Fruit fly (Drosophila melanogaster): ENCODE measurements around the gene SIFaR.

Gene SIFaR

dm6 chr3R:21293833-21294232 is at the start of gene SIFaR:
TSS of gene SIFaR (minus strand) at chr3R:21293998.
- TF ChIP-seq CTCF (optimal IDR thresholded peaks at IDR 0.05) (no peak), CG8478 (optimal IDR thresholded peaks at IDR 0.05) (no peak)

dm6 chr3R:21343229-21343628 is 49.4 kb upstream of the SIFaR start:
- no peak for TF ChIP-seq CG8478 (optimal IDR thresholded peaks at IDR 0.05)
- TF ChIP-seq CTCF (optimal IDR thresholded peaks at IDR 0.05), result no peak

- no peak for TF ChIP-seq CG8478 (optimal IDR thresholded peaks at IDR 0.05)
- TF ChIP-seq CTCF (optimal IDR thresholded peaks at IDR 0.05), result no peak
Observed at dm6 chr3R:21339448-21340268, 45.9 kb upstream of the SIFaR start.

- no peak for TF ChIP-seq CTCF (optimal IDR thresholded peaks at IDR 0.05)
- TF ChIP-seq CG8478 (optimal IDR thresholded peaks at IDR 0.05), result no peak
Observed at dm6 chr3R:21339006-21339420, 45.2 kb upstream of the SIFaR start.

dm6 chr3R:21338313-21338921 is 44.6 kb upstream of the SIFaR start:
- TF ChIP-seq CG8478 (optimal IDR thresholded peaks at IDR 0.05) (no peak), CTCF (optimal IDR thresholded peaks at IDR 0.05) (no peak)

dm6 chr3R:21336797-21337244 is 43.0 kb upstream of the SIFaR start:
- TF ChIP-seq CG8478 (optimal IDR thresholded peaks at IDR 0.05) (no peak), CTCF (optimal IDR thresholded peaks at IDR 0.05) (no peak)

dm6 chr3R:21331195-21331594 is 37.4 kb upstream of the SIFaR start:
- no peak for TF ChIP-seq CTCF (optimal IDR thresholded peaks at IDR 0.05)
- TF ChIP-seq CG8478 (optimal IDR thresholded peaks at IDR 0.05), result no peak

- no peak for TF ChIP-seq CTCF (optimal IDR thresholded peaks at IDR 0.05)
- no peak for TF ChIP-seq CG8478 (optimal IDR thresholded peaks at IDR 0.05)
Observed at dm6 chr3R:21330542-21330941, 36.7 kb upstream of the SIFaR start.

dm6 chr3R:21319120-21319519 is 25.3 kb upstream of the SIFaR start:
- TF ChIP-seq CG8478 (optimal IDR thresholded peaks at IDR 0.05) (no peak), CTCF (optimal IDR thresholded peaks at IDR 0.05) (no peak)

dm6 chr3R:21297387-21297956 is 3.7 kb upstream of the SIFaR start:
- TF ChIP-seq CTCF (optimal IDR thresholded peaks at IDR 0.05) (no peak), CG8478 (optimal IDR thresholded peaks at IDR 0.05) (no peak)

- TF ChIP-seq CTCF (optimal IDR thresholded peaks at IDR 0.05) (no peak), CG8478 (optimal IDR thresholded peaks at IDR 0.05) (no peak)
Observed at dm6 chr3R:21296728-21297386, 3.1 kb upstream of the SIFaR start.

- TF ChIP-seq CG8478 (optimal IDR thresholded peaks at IDR 0.05) (no peak), CTCF (optimal IDR thresholded peaks at IDR 0.05) (no peak)
Observed at dm6 chr3R:21296038-21296727, 2.4 kb upstream of the SIFaR start.

- TF ChIP-seq CTCF (optimal IDR thresholded peaks at IDR 0.05) (peak; percentile 88 to 91), CG8478 (optimal IDR thresholded peaks at IDR 0.05) (no peak)
Observed at dm6 chr3R:21295695-21296037, 1.9 kb upstream of the SIFaR start.

dm6 chr3R:21295004-21295403 is 1.2 kb upstream of the SIFaR start:
- TF ChIP-seq CG8478 (optimal IDR thresholded peaks at IDR 0.05) (no peak), CTCF (optimal IDR thresholded peaks at IDR 0.05) (no peak)

- no peak for TF ChIP-seq CTCF (optimal IDR thresholded peaks at IDR 0.05)
- no peak for TF ChIP-seq CG8478 (optimal IDR thresholded peaks at IDR 0.05)
Observed at dm6 chr3R:21289071-21289613, 4.7 kb downstream of the SIFaR start.

Data from S2 (cell line).